Fruit fly (Drosophila melanogaster) whole organism, embryonic: ENCODE results near the gene CG4942.

Experiments
- CG4820 ChIP-seq: fragments of 200-800 bp; sonication (Bioruptor generic); optimal IDR thresholded peaks from 3 replicates; lab custom pipeline; 2016; ENCODE audit warnings: missing biosample characterization, missing genetic modification characterization
- CTCF ChIP-seq: fragments of 200-800 bp; sonication (Bioruptor generic); optimal IDR thresholded peaks from 2 replicates; lab custom pipeline; 2017; ENCODE audit warnings: missing biosample characterization, mild to moderate bottlenecking, missing genetic modification characterization, moderate library complexity
- Dll ChIP-seq: fragments of 200-800 bp; sonication (Bioruptor generic); IDR thresholded peaks from 4 replicates; pipeline ENCODE4 v1.3.6; 2022; ENCODE audit warnings: missing biosample characterization, missing genetic modification characterization; ENCODE audit not compliant: partially characterized antibody
- HLH4C ChIP-seq: fragments of 200-800 bp; sonication (Bioruptor generic); IDR thresholded peaks from 3 replicates; pipeline ENCODE4 v1.3.6; 2022; ENCODE audit warnings: missing biosample characterization, missing genetic modification characterization; ENCODE audit not compliant: partially characterized antibody
- Hmx ChIP-seq: fragments of 200-800 bp; sonication (Bioruptor generic); optimal IDR thresholded peaks from 2 replicates; lab custom pipeline; 2016; ENCODE audit warnings: missing biosample characterization, missing genetic modification characterization
- Side ChIP-seq: fragments of 200-800 bp; sonication (Bioruptor generic); optimal IDR thresholded peaks from 2 replicates; lab custom pipeline; 2016; ENCODE audit warnings: missing biosample characterization, missing genetic modification characterization
- chinmo ChIP-seq: fragments of 200-800 bp; sonication (Bioruptor generic); IDR thresholded peaks from 4 replicates; pipeline ENCODE4 v1.3.6; 2022; ENCODE audit warnings: missing biosample characterization, missing genetic modification characterization; ENCODE audit not compliant: partially characterized antibody
- da ChIP-seq: fragments of 200-800 bp; sonication (Bioruptor generic); optimal IDR thresholded peaks from 2 replicates; lab custom pipeline; 2016; ENCODE audit warnings: missing biosample characterization, missing genetic modification characterization
- kay ChIP-seq: fragments of 200-800 bp; sonication (Bioruptor generic); optimal IDR thresholded peaks from 2 replicates; lab custom pipeline; 2016; ENCODE audit warnings: missing biosample characterization, missing genetic modification characterization
- lilli ChIP-seq: fragments of 200-800 bp; sonication (Bioruptor generic); optimal IDR thresholded peaks from 3 replicates; lab custom pipeline; 2016; ENCODE audit warnings: missing biosample characterization, missing genetic modification characterization
- nerfin-2 ChIP-seq: fragments of 200-800 bp; sonication (Bioruptor generic); IDR thresholded peaks from 2 replicates; pipeline ENCODE4 v1.3.6; 2022; ENCODE audit warnings: missing biosample characterization, missing genetic modification characterization; ENCODE audit not compliant: partially characterized antibody
- pzg ChIP-seq: fragments of 200-800 bp; sonication (Bioruptor generic); optimal IDR thresholded peaks from 3 replicates; lab custom pipeline; 2018; ENCODE audit warnings: missing biosample characterization, mild to moderate bottlenecking, missing genetic modification characterization, moderate library complexity
- vvl ChIP-seq: fragments of 200-800 bp; sonication (Bioruptor generic); IDR thresholded peaks from 2 replicates; pipeline ENCODE4 v1.3.6; 2022; ENCODE audit warnings: missing biosample characterization, missing genetic modification characterization

- TF ChIP-seq kay (GFP tag; lab: Kevin White, UChicago) (no peak), da (no peak), CTCF (no peak), HLH4C (GFP tag; lab: Robert Waterston, UW) (no peak), lilli (GFP tag; lab: Kevin White, UChicago) (no peak), nerfin-2 (no peak), vvl (GFP tag; lab: Robert Waterston, UW) (no peak), pzg (GFP tag; lab: Kevin White, UChicago) (no peak), CG4820 (GFP tag; lab: Kevin White, UChicago) (no peak), chinmo (GFP tag; lab: Robert Waterston, UW) (peak; percentile 82; the same call in 2 of the 4 replicates), Hmx (no peak), Side (GFP tag; lab: Kevin White, UChicago) (no peak), Dll (GFP tag; lab: Robert Waterston, UW) (no peak)
Measured at dm6 chr3L:9046274-9046673, 26.6 kb upstream of the CG4942 start.
